Fruit fly (Drosophila melanogaster) whole organism, embryonic: Measurements from ENCODE around the gene Ser.

ENCODE experiments used
- sug ChIP-seq: fragments of 200-800 bp; optimal IDR thresholded peaks from 2 replicates; lab custom pipeline; 2019; ENCODE audit warnings: missing biosample characterization, mild to moderate bottlenecking, missing genetic modification characterization, moderate library complexity
- trem ChIP-seq: fragments of 200-800 bp; optimal IDR thresholded peaks from 3 replicates; lab custom pipeline; 2019; ENCODE audit warnings: missing biosample characterization, mild to moderate bottlenecking, missing genetic modification characterization, moderate library complexity

DNA sequence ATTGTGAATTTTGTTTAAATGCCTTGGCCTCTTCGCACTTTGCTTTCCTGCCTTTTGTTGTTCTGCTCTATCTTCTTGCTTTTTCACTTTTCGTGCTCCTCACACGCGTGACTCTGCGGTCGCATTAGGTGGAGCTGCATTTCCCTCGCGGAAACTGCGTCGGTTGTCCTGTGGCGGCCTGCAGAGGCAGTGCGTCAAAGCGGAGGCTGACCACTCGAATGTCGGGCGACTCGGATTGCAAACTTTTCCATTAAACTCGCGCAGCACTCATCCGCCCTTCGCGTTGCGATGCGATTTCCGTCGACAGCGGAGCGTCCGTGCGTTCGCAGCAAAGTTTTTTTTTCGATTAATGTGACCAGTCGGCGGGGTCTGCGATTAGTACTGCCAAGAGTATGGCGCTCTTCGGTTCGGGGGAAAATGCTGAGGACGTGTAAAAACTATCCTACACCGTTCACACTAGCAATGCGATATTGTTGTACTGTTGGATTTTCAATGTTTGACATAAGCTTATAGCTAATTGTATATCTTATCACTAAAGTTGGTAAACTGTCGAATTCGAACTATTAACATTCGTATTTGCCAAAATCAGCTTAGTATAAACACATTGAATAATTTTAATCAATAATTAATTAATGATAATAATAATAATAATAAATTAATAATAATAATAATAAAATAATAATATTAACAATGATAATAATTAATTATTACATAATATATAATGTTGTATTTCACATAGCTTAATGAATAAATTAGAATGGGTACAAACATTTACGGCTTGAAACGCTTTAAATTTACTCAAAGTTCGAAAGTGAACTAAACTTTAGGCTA, 43.2 kb downstream of the Ser start, which contains the start of gene CG6051:
- TF ChIP-seq sug (tag; lab: Kevin White, UChicago): peak; percentile 46
- peak; percentile 72 for TF ChIP-seq trem (tag; lab: Kevin White, UChicago)
